Worm (Caenorhabditis elegans): Measurements from ENCODE around the gene oac-53.
A peak's percentile ranks its signal among the peaks of the same experiment; 100 is the strongest.

Gene oac-53

ce11 chrV:16605463-16605862 is 22.3 kb downstream of the oac-53 start:
- TF ChIP-seq nhr-80 (tag; optimal IDR thresholded peaks at IDR 0.05) = peak; percentile 77
- 0 out of 2 replicates have a peak, but pooled peaks have one; percentile 33 for TF ChIP-seq dox-1 (GFP tag; IDR thresholded peaks at IDR 0.05)
- TF ChIP-seq F52B5.7 (tag; optimal IDR thresholded peaks at IDR 0.05) = no peak

ce11 chrV:16604301-16604700 is 23.5 kb downstream of the oac-53 start:
- peak; percentile 23 for TF ChIP-seq nhr-80 (tag; optimal IDR thresholded peaks at IDR 0.05)
- TF ChIP-seq nfyb-1 (GFP tag; IDR thresholded peaks at IDR 0.05) = no peak
- TF ChIP-seq F23B12.7 (tag; optimal IDR thresholded peaks at IDR 0.05; ENCODE audit: insufficient read depth) = no peak
- no peak for TF ChIP-seq lsy-27 (tag; optimal IDR thresholded peaks at IDR 0.05; ENCODE audit: borderline replicate concordance, insufficient read depth)
- no peak for TF ChIP-seq madf-8 (GFP tag; conservative IDR thresholded peaks at IDR 0.05)

DNA sequence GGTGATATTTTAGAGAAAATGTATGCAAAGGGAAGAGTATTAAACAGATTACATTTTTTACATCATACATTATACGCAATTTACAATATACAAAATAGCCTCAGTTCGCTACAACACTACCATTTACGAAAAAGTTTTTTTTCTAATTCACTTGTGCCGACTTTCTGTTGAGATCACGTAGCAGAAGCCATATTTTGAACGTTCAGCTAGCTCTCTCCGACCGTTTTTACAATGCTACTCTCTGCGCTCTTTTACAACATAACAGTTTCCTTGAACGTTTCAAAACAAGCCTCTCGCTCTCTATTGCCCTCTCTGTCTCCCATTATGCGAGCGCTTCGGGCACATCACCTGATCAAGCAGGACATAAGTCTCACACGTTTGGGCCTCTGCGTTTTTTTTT is 24.7 kb downstream of the oac-53 start, which contains the start of gene T03E6.8:
Gene T03E6.8, minus strand, starts transcription at position 101 of the 400 bp plus-strand sequence.
- no peak for TF ChIP-seq ceh-40 (GFP tag; IDR thresholded peaks at IDR 0.05)
- no peak for TF ChIP-seq tbp1 (GFP tag; optimal IDR thresholded peaks at IDR 0.05)
- TF ChIP-seq Y53G8AR.9 (GFP tag; conservative IDR thresholded peaks at IDR 0.05) = no peak

DNA sequence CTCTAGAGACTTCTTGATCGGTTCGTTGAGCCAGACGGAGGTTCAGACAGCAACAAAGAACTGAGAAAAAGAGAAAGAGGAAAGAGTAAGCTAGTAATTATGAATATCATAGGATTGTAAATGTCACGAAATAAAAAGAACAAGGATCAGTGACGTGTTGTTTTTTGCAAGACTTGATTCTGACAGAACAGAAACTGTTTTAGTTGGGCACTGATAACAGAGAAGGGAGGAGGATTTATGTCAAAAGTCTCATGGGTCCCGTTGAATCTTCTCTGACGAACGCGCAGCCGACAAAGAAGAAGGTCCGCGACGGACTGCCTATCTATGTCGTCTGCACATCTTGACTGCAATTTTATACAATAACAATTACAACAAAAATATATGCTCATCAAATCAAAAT is 27.1 kb downstream of the oac-53 start, which contains the start of gene T03E6.9:
Gene T03E6.9, minus strand, starts transcription at position 101 of the 400 bp plus-strand sequence.
- TF ChIP-seq snpc-4 (GFP tag; optimal IDR thresholded peaks at IDR 0.05) = no peak
- no peak for TF ChIP-seq snpc-4 (tag; optimal IDR thresholded peaks at IDR 0.05)
- no peak for TF ChIP-seq B0035.1 (tag; optimal IDR thresholded peaks at IDR 0.05)
- no peak for TF ChIP-seq F23B12.7 (tag; optimal IDR thresholded peaks at IDR 0.05; ENCODE audit: insufficient read depth)
- no peak for TF ChIP-seq T07F8.4 (tag; optimal IDR thresholded peaks at IDR 0.05)
- TF ChIP-seq B0261.1 (tag; optimal IDR thresholded peaks at IDR 0.05) = no peak
- TF ChIP-seq F33H1.4 (GFP tag; IDR thresholded peaks at IDR 0.05) = no peak
- TF ChIP-seq Y67H2A.10 (GFP tag; conservative IDR thresholded peaks at IDR 0.05) = no peak
- no peak for TF ChIP-seq zfh-2 (GFP tag; conservative IDR thresholded peaks at IDR 0.05)
- no peak for TF ChIP-seq attf-3 (GFP tag; conservative IDR thresholded peaks at IDR 0.05)
- TF ChIP-seq ztf-28 (GFP tag; IDR thresholded peaks at IDR 0.05) = no peak
- TF ChIP-seq pbrm-1 (GFP tag; IDR thresholded peaks at IDR 0.05) = no peak
- TF ChIP-seq dpl-1 (GFP tag; optimal IDR thresholded peaks at IDR 0.05) = no peak
- TF ChIP-seq somi-1 (GFP tag; optimal IDR thresholded peaks at IDR 0.05) = no peak
- TF ChIP-seq ztf-18 (tag; optimal IDR thresholded peaks at IDR 0.05) = no peak
- TF ChIP-seq rec-8 (tag; optimal IDR thresholded peaks at IDR 0.05) = no peak
- TF ChIP-seq aptf-3 (GFP tag; IDR thresholded peaks at IDR 0.05) = no peak

- no peak for TF ChIP-seq bed-1 (GFP tag; IDR thresholded peaks at IDR 0.05)
- 0 out of 2 replicates have a peak, but pooled peaks have one; percentile 14 for TF ChIP-seq cebp-1 (GFP tag; IDR thresholded peaks at IDR 0.05)
- no peak for TF ChIP-seq cebp-1 (tag; optimal IDR thresholded peaks at IDR 0.05)
Observed at ce11 chrV:16599835-16600234, 27.9 kb downstream of the oac-53 start.

- TF ChIP-seq dox-1 (GFP tag; IDR thresholded peaks at IDR 0.05) = 0 out of 2 replicates have a peak, but pooled peaks have one; percentile 25
- TF ChIP-seq nfyb-1 (GFP tag; IDR thresholded peaks at IDR 0.05) = no peak
- TF ChIP-seq let-526 (GFP tag; IDR thresholded peaks at IDR 0.05) = 0 out of 2 replicates have a peak, but pooled peaks have one; percentile 61
- TF ChIP-seq ztf-6 (GFP tag; IDR thresholded peaks at IDR 0.05) = no peak
- TF ChIP-seq madf-6 (GFP tag; IDR thresholded peaks at IDR 0.05) = 0 out of 2 replicates have a peak, but pooled peaks have one; percentile 8
- TF ChIP-seq hsf-1 (GFP tag; IDR thresholded peaks at IDR 0.05) = peak; percentile 85
- TF ChIP-seq mcd-1 (GFP tag; IDR thresholded peaks at IDR 0.05) = 0 out of 2 replicates have a peak, but pooled peaks have one; percentile 12
- TF ChIP-seq ztf-3 (GFP tag; optimal IDR thresholded peaks at IDR 0.05) = no peak
- no peak for TF ChIP-seq lin-40 (tag; optimal IDR thresholded peaks at IDR 0.05)
- no peak for TF ChIP-seq ceh-27 (GFP tag; optimal IDR thresholded peaks at IDR 0.05)
- no peak for TF ChIP-seq F39B2.1 (GFP tag; IDR thresholded peaks at IDR 0.05)
- TF ChIP-seq pbrm-1 (GFP tag; IDR thresholded peaks at IDR 0.05) = peak; percentile 28; the same call in 1 of the 2 replicates
- TF ChIP-seq C06A6.2 (GFP tag; conservative IDR thresholded peaks at IDR 0.05) = peak; percentile 64; the same call in 1 of the 2 replicates
- no peak for TF ChIP-seq hlh-26 (GFP tag; conservative IDR thresholded peaks at IDR 0.05)
- 0 out of 2 replicates have a peak, but pooled peaks have one; percentile 13 for TF ChIP-seq Y53G8AR.9 (GFP tag; conservative IDR thresholded peaks at IDR 0.05)
Observed at ce11 chrV:16598437-16598836, 29.3 kb downstream of the oac-53 start.

All from whole organism, young adult.